Worm (Caenorhabditis elegans): ENCODE measurements around the gene math-28.

DNA sequence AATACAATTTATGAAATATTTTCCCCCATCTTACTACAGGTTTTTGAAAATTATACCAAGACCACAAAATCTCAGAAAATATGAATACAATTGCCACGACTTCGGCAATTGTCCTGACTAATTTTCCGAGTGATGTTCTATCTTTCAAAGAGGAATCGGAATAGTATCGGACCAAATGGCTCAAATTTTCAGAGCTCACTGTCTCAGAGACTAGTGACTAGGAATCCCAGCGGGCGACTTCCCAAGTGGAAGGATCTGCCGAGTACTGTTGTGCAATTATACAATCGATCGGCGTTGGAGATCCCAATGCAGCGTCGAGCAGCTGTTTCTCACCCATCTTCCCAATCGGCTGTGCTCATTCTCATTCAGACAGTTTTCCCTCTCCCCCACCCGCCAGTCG is 37.4 kb upstream of the math-28 start, which contains the start of gene F45C12.17:
- no peak for TF ChIP-seq ztf-11 (tag; optimal IDR thresholded peaks at IDR 0.05)
- no peak for TF ChIP-seq snpc-4 (tag; optimal IDR thresholded peaks at IDR 0.05)
- TF ChIP-seq nhr-12 (tag; optimal IDR thresholded peaks at IDR 0.05) = no peak
